Worm (Caenorhabditis elegans) whole organism, late embryonic: Measurements from ENCODE around the gene C27D8.1.

Experiments
- dve-1 ChIP-seq: sonication (generic microtip); optimal IDR thresholded peaks from 2 replicates; lab custom pipeline; 2017; ENCODE audit warnings: antibody characterized with exemption, mild to moderate bottlenecking, missing genetic modification characterization, missing compliant biosample characterization
- fkh-10 ChIP-seq: fragments of 150-350 bp; optimal IDR thresholded peaks from 2 replicates; lab custom pipeline; 2014; ENCODE audit warnings: missing biosample characterization, missing genetic modification reagents, missing genetic modification characterization
- hlh-13 ChIP-seq: fragments of 200-800 bp; sonication (Bioruptor generic); optimal IDR thresholded peaks from 2 replicates; lab custom pipeline; 2018; ENCODE audit warnings: mild to moderate bottlenecking, missing genetic modification characterization, missing compliant biosample characterization
- nhr-11 ChIP-seq: fragments of 150-350 bp; optimal IDR thresholded peaks from 2 replicates; lab custom pipeline; 2014; ENCODE audit warnings: missing biosample characterization, missing genetic modification characterization
- tbx-2 ChIP-seq: sonication (generic microtip); optimal IDR thresholded peaks from 2 replicates; lab custom pipeline; 2016; ENCODE audit warnings: missing genetic modification characterization, missing compliant biosample characterization

DNA sequence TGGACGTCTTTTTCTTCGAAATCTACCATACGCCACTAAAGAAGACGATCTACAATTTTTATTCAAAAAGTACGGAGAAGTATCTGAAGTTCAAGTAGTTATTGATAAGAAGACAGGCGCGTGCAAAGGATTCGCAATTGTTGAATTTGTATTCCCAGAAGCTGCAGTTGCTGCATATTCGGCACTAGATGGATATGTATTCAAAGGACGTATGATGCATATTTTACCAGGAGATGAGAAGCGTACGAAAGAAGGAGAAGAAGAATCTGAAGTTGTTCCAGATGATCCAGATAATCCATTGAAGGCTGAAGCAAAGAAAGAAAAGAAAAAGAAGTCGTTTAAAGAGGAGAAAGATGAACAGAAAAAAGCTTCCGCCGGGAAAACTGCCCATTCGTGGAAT is 8.3 kb downstream of the C27D8.1 start:
- TF ChIP-seq hlh-13 (GFP tag; lab: Kevin White, UChicago) (no peak), fkh-10 (no peak), dve-1 (tag; lab: Kevin White, UChicago) (no peak), tbx-2 (tag; lab: Kevin White, UChicago) (no peak), nhr-11 (tag; lab: Kevin White, UChicago) (no peak)
